Worm (Caenorhabditis elegans) whole organism, L4 larva: Measurements from ENCODE around the gene F14D7.12.

ENCODE experiments used
- D1046.2 ChIP-seq: fragments of 200-800 bp; sonication (Bioruptor generic); IDR thresholded peaks from 2 replicates; pipeline ENCODE4 v1.3.6; 2022; ENCODE audit warnings: missing genetic modification characterization, missing compliant biosample characterization
- R02D3.7 ChIP-seq: fragments of 150-350 bp; sonication (generic microtip); optimal IDR thresholded peaks from 3 replicates; lab custom pipeline; 2014; ENCODE audit warnings: missing biosample characterization, missing genetic modification characterization
- Y105C5A.15 ChIP-seq: fragments of 200-800 bp; sonication (Bioruptor generic); IDR thresholded peaks from 2 replicates; pipeline ENCODE4 v1.3.6; 2022; ENCODE audit warnings: missing genetic modification characterization, missing compliant biosample characterization
- ZK546.5 ChIP-seq, 2 experiments: sonication (generic microtip); optimal IDR thresholded peaks; 2 replicates each; lab custom pipeline; 2017; ENCODE audit warnings: missing biosample characterization in 2 of 2, missing genetic modification characterization in 2 of 2
- arid-1 ChIP-seq: fragments of 200-800 bp; sonication (Bioruptor generic); conservative IDR thresholded peaks from 2 replicates; pipeline ENCODE4 v1.3.6; 2022; ENCODE audit warnings: missing genetic modification reagents, missing genetic modification characterization, missing compliant biosample characterization
- ceh-20 ChIP-seq: fragments of 200-800 bp; sonication (Bioruptor generic); IDR thresholded peaks from 2 replicates; pipeline ENCODE4 v1.3.6; 2022; ENCODE audit warnings: missing genetic modification reagents, missing genetic modification characterization, missing compliant biosample characterization
- ceh-44 ChIP-seq: fragments of 200-800 bp; sonication (Bioruptor generic); IDR thresholded peaks from 2 replicates; pipeline ENCODE4 v1.3.6; 2022; ENCODE audit warnings: missing genetic modification reagents, missing genetic modification characterization, missing compliant biosample characterization
- daf-16 ChIP-seq, 3 experiments: sonication (generic microtip); optimal IDR thresholded peaks; 2 replicates each; lab custom pipeline; 2016 to 2017; ENCODE audit warnings: missing genetic modification characterization in 3 of 3, missing genetic modification reagents in 3 of 3, mild to moderate bottlenecking in 2 of 3, missing compliant biosample characterization in 2 of 3, missing biosample characterization in 1 of 3, moderate library complexity in 1 of 3
- dmd-8 ChIP-seq: fragments of 200-800 bp; sonication (Bioruptor generic); IDR thresholded peaks from 2 replicates; pipeline ENCODE4 v1.3.6; 2022; ENCODE audit warnings: missing genetic modification characterization, missing compliant biosample characterization
- dmd-9 ChIP-seq: fragments of 200-800 bp; sonication (Bioruptor generic); IDR thresholded peaks from 2 replicates; pipeline ENCODE4 v1.3.6; 2022; ENCODE audit warnings: missing genetic modification reagents, missing genetic modification characterization, missing compliant biosample characterization
- dve-1 ChIP-seq: sonication (generic microtip); optimal IDR thresholded peaks from 2 replicates; lab custom pipeline; 2017; ENCODE audit warnings: antibody characterized with exemption, mild to moderate bottlenecking, missing genetic modification characterization, missing compliant biosample characterization; ENCODE audit not compliant: insufficient read depth
- gei-8 ChIP-seq: fragments of 200-800 bp; sonication (Bioruptor generic); optimal IDR thresholded peaks from 2 replicates; lab custom pipeline; 2018; ENCODE audit warnings: mild to moderate bottlenecking, missing genetic modification characterization, missing compliant biosample characterization
- hlh-11 ChIP-seq: fragments of 200-800 bp; sonication (Bioruptor generic); optimal IDR thresholded peaks from 2 replicates; lab custom pipeline; 2018; ENCODE audit warnings: mild to moderate bottlenecking, missing genetic modification characterization, missing compliant biosample characterization
- hlh-30 ChIP-seq: sonication (generic microtip); optimal IDR thresholded peaks from 2 replicates; lab custom pipeline; 2017; ENCODE audit warnings: antibody characterized with exemption, mild to moderate bottlenecking, missing genetic modification characterization, missing compliant biosample characterization; ENCODE audit not compliant: insufficient read depth
- hmg-1.1 ChIP-seq: fragments of 200-800 bp; sonication (Bioruptor generic); IDR thresholded peaks from 2 replicates; pipeline ENCODE4 v1.3.6; 2022; ENCODE audit warnings: missing genetic modification reagents, missing genetic modification characterization, missing compliant biosample characterization
- lim-7 ChIP-seq: fragments of 200-800 bp; sonication (Bioruptor generic); IDR thresholded peaks from 2 replicates; pipeline ENCODE4 v1.3.6; 2022; ENCODE audit warnings: missing genetic modification characterization, missing compliant biosample characterization
- lin-29 ChIP-seq: fragments of 200-800 bp; sonication (Bioruptor generic); IDR thresholded peaks from 2 replicates; pipeline ENCODE4 v1.3.6; 2022; ENCODE audit warnings: missing genetic modification reagents, missing genetic modification characterization, missing compliant biosample characterization
- lin-38 ChIP-seq: fragments of 200-800 bp; sonication (Bioruptor generic); IDR thresholded peaks from 2 replicates; pipeline ENCODE4 v1.3.6; 2022; ENCODE audit warnings: missing genetic modification reagents, missing genetic modification characterization, missing compliant biosample characterization
- lsy-2 ChIP-seq, 2 experiments: fragments of 150-350 bp in 1 of 2; sonication (generic microtip) in 1 of 2; optimal IDR thresholded peaks; 2 replicates each; lab custom pipeline; 2014 to 2017; ENCODE audit warnings: missing biosample characterization in 2 of 2, missing genetic modification characterization in 2 of 2
- mdl-1 ChIP-seq, 2 experiments: fragments of 150-350 bp in 1 of 2; sonication (generic microtip) in 1 of 2; optimal IDR thresholded peaks; 2 replicates each; lab custom pipeline; 2014 to 2017; ENCODE audit warnings: missing biosample characterization in 2 of 2, missing genetic modification characterization in 2 of 2
- mep-1 ChIP-seq: fragments of 150-350 bp; sonication (generic microtip); optimal IDR thresholded peaks from 3 replicates; lab custom pipeline; 2014; ENCODE audit warnings: missing biosample characterization, missing genetic modification characterization
- mxl-3 ChIP-seq: fragments of 200-800 bp; sonication (Bioruptor generic); optimal IDR thresholded peaks from 2 replicates; lab custom pipeline; 2018; ENCODE audit warnings: mild to moderate bottlenecking, missing genetic modification characterization, missing compliant biosample characterization
- nhr-10 ChIP-seq: fragments of 150-350 bp; optimal IDR thresholded peaks from 2 replicates; lab custom pipeline; 2014; ENCODE audit warnings: missing biosample characterization, missing genetic modification characterization
- nhr-102 ChIP-seq: sonication (generic microtip); optimal IDR thresholded peaks from 2 replicates; lab custom pipeline; 2016; ENCODE audit warnings: mild to moderate bottlenecking, missing genetic modification characterization, moderate library complexity, missing compliant biosample characterization
- nhr-28 ChIP-seq: fragments of 150-350 bp; optimal IDR thresholded peaks from 2 replicates; lab custom pipeline; 2014; ENCODE audit warnings: missing biosample characterization, missing genetic modification characterization
- nhr-48 ChIP-seq: sonication (generic microtip); optimal IDR thresholded peaks from 2 replicates; lab custom pipeline; 2016; ENCODE audit warnings: mild to moderate bottlenecking, missing genetic modification characterization, missing compliant biosample characterization
- nhr-6 ChIP-seq: fragments of 150-350 bp; optimal IDR thresholded peaks from 2 replicates; lab custom pipeline; 2014; ENCODE audit warnings: missing biosample characterization, missing genetic modification characterization
- nhr-77 ChIP-seq: fragments of 150-350 bp; optimal IDR thresholded peaks from 2 replicates; lab custom pipeline; 2014; ENCODE audit warnings: missing biosample characterization, missing genetic modification characterization
- pha-4 ChIP-seq, 2 experiments: fragments of 150-350 bp in 1 of 2; fragments of 200-800 bp in 1 of 2; sonication (Bioruptor generic) in 1 of 2; IDR thresholded peaks in 1 of 2; optimal IDR thresholded peaks in 1 of 2; 2 replicates each; pipeline versions ENCODE4 v1.3.6 to Lab custom; 2014 to 2022; ENCODE audit warnings: missing genetic modification characterization in 2 of 2, missing genetic modification reagents in 2 of 2, missing biosample characterization in 1 of 2, missing compliant biosample characterization in 1 of 2
- rbr-2 ChIP-seq: sonication (generic microtip); optimal IDR thresholded peaks from 2 replicates; lab custom pipeline; 2016; ENCODE audit warnings: missing genotype, missing genetic modification characterization, missing compliant biosample characterization
- set-16 ChIP-seq: fragments of 200-800 bp; sonication (Bioruptor generic); IDR thresholded peaks from 2 replicates; pipeline ENCODE4 v1.3.6; 2022; ENCODE audit warnings: missing genetic modification reagents, missing genetic modification characterization, missing compliant biosample characterization
- skn-1 ChIP-seq: fragments of 150-350 bp; optimal IDR thresholded peaks from 2 replicates; lab custom pipeline; 2014; ENCODE audit warnings: missing biosample characterization, missing genetic modification characterization
- tag-97 ChIP-seq: fragments of 200-800 bp; sonication (Bioruptor generic); IDR thresholded peaks from 2 replicates; pipeline ENCODE4 v1.3.6; 2022; ENCODE audit warnings: missing genetic modification characterization, missing compliant biosample characterization
- unc-39 ChIP-seq: sonication (generic microtip); optimal IDR thresholded peaks from 2 replicates; lab custom pipeline; 2017; ENCODE audit warnings: missing biosample characterization, missing genetic modification characterization
- vab-7 ChIP-seq: fragments of 200-800 bp; sonication (Bioruptor generic); IDR thresholded peaks from 2 replicates; pipeline ENCODE4 v1.3.6; 2022; ENCODE audit warnings: missing genetic modification reagents, missing genetic modification characterization, missing compliant biosample characterization

The F14D7.12 gene

DNA sequence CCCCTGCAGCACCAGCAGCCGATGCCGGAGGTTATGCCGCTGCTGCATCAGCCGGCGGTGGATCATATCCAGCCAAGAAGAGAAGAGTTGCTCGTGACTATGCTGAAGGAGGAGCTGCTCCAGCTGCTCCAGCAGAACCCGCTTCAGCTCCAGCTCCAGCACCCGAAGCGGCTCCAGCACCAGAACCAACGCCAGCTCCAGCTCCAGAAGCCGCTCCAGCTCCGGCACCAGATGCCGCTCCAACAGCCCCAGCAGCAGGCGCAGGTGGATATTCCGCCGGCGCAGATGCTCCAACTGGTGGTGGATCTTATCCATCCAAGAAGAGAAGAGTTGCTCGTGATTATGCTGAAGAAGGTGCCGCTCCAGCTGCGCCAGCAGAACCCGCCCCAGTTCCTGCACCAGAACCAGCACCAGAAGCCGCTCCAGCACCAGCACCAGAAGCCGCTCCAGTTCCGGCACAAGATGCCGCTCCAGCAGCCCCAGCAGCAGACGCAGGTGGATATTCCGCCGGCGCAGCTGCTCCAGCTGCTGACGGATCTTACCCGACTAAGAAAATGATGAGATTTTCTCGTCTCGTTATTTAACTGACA lies 21.0 kb downstream of the F14D7.12 start:
- TF ChIP-seq set-16 (GFP tag; lab: Robert Waterston, UW): peak; percentile 99
- no peak for TF ChIP-seq rbr-2
- TF ChIP-seq dmd-8: 0 out of 2 replicates have a peak, but pooled peaks have one; percentile 33
- TF ChIP-seq pha-4 (GFP tag; IDR thresholded peaks at IDR 0.05; lab: Robert Waterston, UW): peak; percentile 33; the same call in 1 of the 2 replicates
- no peak for TF ChIP-seq pha-4 (tag; optimal IDR thresholded peaks at IDR 0.05; lab: Kevin White, UChicago)
- 0 out of 2 replicates have a peak, but pooled peaks have one; percentile 55 for TF ChIP-seq lim-7 (GFP tag; lab: Robert Waterston, UW)
- TF ChIP-seq dmd-9 (GFP tag; lab: Robert Waterston, UW): peak; percentile 24; the same call in 1 of the 2 replicates

- TF ChIP-seq R02D3.7 (tag; lab: Kevin White, UChicago) (no peak), rbr-2 (peak; percentile 19), ceh-44 (no peak), skn-1 (tag; lab: Kevin White, UChicago) (no peak), dve-1 (peak; percentile 3), arid-1 (GFP tag; lab: Robert Waterston, UW) (no peak), ZK546.5 (tag; optimal IDR thresholded peaks at IDR 0.05; lab: Kevin White, UChicago) (no peak), set-16 (GFP tag; lab: Robert Waterston, UW) (no peak), nhr-10 (no peak), nhr-48 (tag; lab: Kevin White, UChicago) (no peak), lsy-2 (tag; optimal IDR thresholded peaks at IDR 0.05; lab: Kevin White, UChicago) (peak in 1 of 2 experiments; percentile 49), hlh-11 (tag; lab: Kevin White, UChicago) (peak; percentile 31), lin-38 (GFP tag; lab: Robert Waterston, UW) (no peak), D1046.2 (no peak), nhr-28 (tag; lab: Kevin White, UChicago) (peak; percentile 50), mep-1 (tag; lab: Kevin White, UChicago) (peak; percentile 59), hmg-1.1 (GFP tag; lab: Robert Waterston, UW) (peak; percentile 48), lin-29 (GFP tag; lab: Robert Waterston, UW) (no peak), nhr-77 (no peak), Y105C5A.15 (GFP tag; lab: Robert Waterston, UW) (no peak), unc-39 (tag; lab: Kevin White, UChicago) (no peak), nhr-102 (tag; lab: Kevin White, UChicago) (no peak), vab-7 (GFP tag; lab: Robert Waterston, UW) (no peak), mxl-3 (GFP tag; lab: Kevin White, UChicago) (peak; percentile 12), tag-97 (GFP tag; lab: Robert Waterston, UW) (no peak), hlh-30 (tag; lab: Kevin White, UChicago) (peak; percentile 75), mdl-1 (tag; optimal IDR thresholded peaks at IDR 0.05; lab: Kevin White, UChicago) (peak in 1 of 2 experiments; percentile 70), gei-8 (GFP tag; lab: Kevin White, UChicago) (no peak), nhr-6 (tag; lab: Kevin White, UChicago) (peak; percentile 42), ceh-20 (GFP tag; lab: Robert Waterston, UW) (no peak), daf-16 (GFP tag; optimal IDR thresholded peaks at IDR 0.05; lab: Kevin White, UChicago) (no peak), daf-16 (tag; optimal IDR thresholded peaks at IDR 0.05; lab: Kevin White, UChicago) (peak; percentile 9)
Observed at ce11 chrV:14322743-14323142, 22.9 kb downstream of the F14D7.12 start, which contains the start of gene F47B8.3. Gene F47B8.3, minus strand, starts transcription at chrV:14323003.
